Worm (Caenorhabditis elegans): ENCODE data around the gene Y53C12A.10.

Gene Y53C12A.10

ce11 chrII:9690067-9690632 is 14.5 kb downstream of the Y53C12A.10 start:
- no peak for TF ChIP-seq ama-1 (optimal IDR thresholded peaks at IDR 0.05)
- TF ChIP-seq lsy-2 (tag; optimal IDR thresholded peaks at IDR 0.05) = peak in 1 of 2 experiments; percentile 10
- no peak for TF ChIP-seq R02D3.7 (tag; optimal IDR thresholded peaks at IDR 0.05)
- TF ChIP-seq egl-27 (tag; optimal IDR thresholded peaks at IDR 0.05) = peak; percentile 33
- no peak for TF ChIP-seq nhr-12 (tag; optimal IDR thresholded peaks at IDR 0.05)
- TF ChIP-seq crh-2 (tag; optimal IDR thresholded peaks at IDR 0.05) = peak; percentile 48
- no peak for TF ChIP-seq unc-55 (GFP tag; optimal IDR thresholded peaks at IDR 0.05)
- TF ChIP-seq C34F6.9 (tag; optimal IDR thresholded peaks at IDR 0.05) = peak; percentile 21
- TF ChIP-seq mab-5 (tag; optimal IDR thresholded peaks at IDR 0.05) = no peak
- no peak for TF ChIP-seq nhr-25 (tag; optimal IDR thresholded peaks at IDR 0.05)
- TF ChIP-seq elt-3 (tag; optimal IDR thresholded peaks at IDR 0.05) = no peak
- TF ChIP-seq lin-11 (tag; optimal IDR thresholded peaks at IDR 0.05) = no peak
- TF ChIP-seq alr-1 (tag; optimal IDR thresholded peaks at IDR 0.05) = no peak
- peak; percentile 9 for TF ChIP-seq sma-9 (GFP tag; optimal IDR thresholded peaks at IDR 0.05)
- TF ChIP-seq sma-9 (tag; optimal IDR thresholded peaks at IDR 0.05) = no peak
- TF ChIP-seq nhr-6 (tag; optimal IDR thresholded peaks at IDR 0.05) = no peak
- no peak for TF ChIP-seq elt-1 (tag; optimal IDR thresholded peaks at IDR 0.05)
- no peak for TF ChIP-seq ztf-4 (tag; optimal IDR thresholded peaks at IDR 0.05)

- TF ChIP-seq C34F6.9 (tag; optimal IDR thresholded peaks at IDR 0.05) = peak; percentile 19
- peak in 1 of 2 experiments; percentile 46 for TF ChIP-seq lsy-2 (tag; optimal IDR thresholded peaks at IDR 0.05)
- TF ChIP-seq gmeb-1 (tag; optimal IDR thresholded peaks at IDR 0.05) = peak; percentile 28
- TF ChIP-seq zag-1 (tag; optimal IDR thresholded peaks at IDR 0.05) = no peak
- TF ChIP-seq fos-1 (tag; optimal IDR thresholded peaks at IDR 0.05) = peak; percentile 47
- TF ChIP-seq lin-11 (tag; optimal IDR thresholded peaks at IDR 0.05) = no peak
- TF ChIP-seq alr-1 (tag; optimal IDR thresholded peaks at IDR 0.05) = no peak
- no peak for TF ChIP-seq lin-39 (tag; optimal IDR thresholded peaks at IDR 0.05)
- TF ChIP-seq sma-9 (GFP tag; optimal IDR thresholded peaks at IDR 0.05) = peak; percentile 33
- no peak for TF ChIP-seq sma-9 (tag; optimal IDR thresholded peaks at IDR 0.05)
- no peak for TF ChIP-seq nhr-21 (tag; optimal IDR thresholded peaks at IDR 0.05)
- TF ChIP-seq nhr-129 (tag; optimal IDR thresholded peaks at IDR 0.05) = peak; percentile 34
- TF ChIP-seq crh-2 (tag; optimal IDR thresholded peaks at IDR 0.05) = peak; percentile 8
- TF ChIP-seq unc-55 (GFP tag; optimal IDR thresholded peaks at IDR 0.05) = peak; percentile 25
These were observed 17.9 kb downstream of the Y53C12A.10 start, which contains the start of gene ZK1320.9 for ce11 chrII:9686663-9687193. TSS of gene ZK1320.9 (minus strand) at chrII:9686713.

ce11 chrII:9684175-9684574 is 20.5 kb downstream of the Y53C12A.10 start:
- TF ChIP-seq skn-1 (tag; optimal IDR thresholded peaks at IDR 0.05) (no peak), zag-1 (tag; optimal IDR thresholded peaks at IDR 0.05) (no peak), dmd-4 (tag; optimal IDR thresholded peaks at IDR 0.05) (no peak)

ce11 chrII:9682044-9682443 is 22.6 kb downstream of the Y53C12A.10 start:
- TF ChIP-seq C34F6.9 (tag; optimal IDR thresholded peaks at IDR 0.05) (no peak), elt-3 (tag; optimal IDR thresholded peaks at IDR 0.05) (no peak), lin-13 (GFP tag; optimal IDR thresholded peaks at IDR 0.05) (no peak), nhr-25 (tag; optimal IDR thresholded peaks at IDR 0.05) (no peak), zag-1 (tag; optimal IDR thresholded peaks at IDR 0.05) (no peak), nhr-23 (tag; optimal IDR thresholded peaks at IDR 0.05) (no peak), nhr-77 (tag; optimal IDR thresholded peaks at IDR 0.05) (no peak), skn-1 (tag; optimal IDR thresholded peaks at IDR 0.05) (no peak), mab-5 (tag; optimal IDR thresholded peaks at IDR 0.05) (no peak), lsy-2 (tag; optimal IDR thresholded peaks at IDR 0.05) (no peak)

ce11 chrII:9680493-9680892 is 24.2 kb downstream of the Y53C12A.10 start, which contains the start of gene ZK1320.13:
TSS of gene ZK1320.13 (plus strand) at chrII:9680793.
- no peak for TF ChIP-seq nhr-12 (tag; optimal IDR thresholded peaks at IDR 0.05)
- TF ChIP-seq mdl-1 (tag; optimal IDR thresholded peaks at IDR 0.05) = no peak
- no peak for TF ChIP-seq dmd-4 (tag; optimal IDR thresholded peaks at IDR 0.05)
- TF ChIP-seq ceh-16 (tag; optimal IDR thresholded peaks at IDR 0.05) = no peak
- no peak for TF ChIP-seq nhr-6 (tag; optimal IDR thresholded peaks at IDR 0.05)
- no peak for TF ChIP-seq egl-27 (tag; optimal IDR thresholded peaks at IDR 0.05)
- TF ChIP-seq lin-13 (GFP tag; optimal IDR thresholded peaks at IDR 0.05) = no peak
- TF ChIP-seq crh-2 (tag; optimal IDR thresholded peaks at IDR 0.05) = no peak
- TF ChIP-seq zag-1 (tag; optimal IDR thresholded peaks at IDR 0.05) = no peak
- no peak for TF ChIP-seq ama-1 (optimal IDR thresholded peaks at IDR 0.05)
- no peak for TF ChIP-seq F13H6.1 (tag; optimal IDR thresholded peaks at IDR 0.05)
- TF ChIP-seq sem-4 (tag; optimal IDR thresholded peaks at IDR 0.05) = no peak
- TF ChIP-seq mab-5 (tag; optimal IDR thresholded peaks at IDR 0.05) = no peak
- no peak for TF ChIP-seq nhr-237 (tag; optimal IDR thresholded peaks at IDR 0.05)
- TF ChIP-seq ceh-82 (tag; optimal IDR thresholded peaks at IDR 0.05) = no peak
- no peak for TF ChIP-seq skn-1 (tag; optimal IDR thresholded peaks at IDR 0.05)
- no peak for TF ChIP-seq fos-1 (tag; optimal IDR thresholded peaks at IDR 0.05)
- TF ChIP-seq gmeb-1 (tag; optimal IDR thresholded peaks at IDR 0.05) = no peak
- no peak for TF ChIP-seq unc-39 (tag; optimal IDR thresholded peaks at IDR 0.05)
- no peak for TF ChIP-seq blmp-1 (tag; optimal IDR thresholded peaks at IDR 0.05; ENCODE audit: insufficient read depth)
